Fruit fly (Drosophila melanogaster) whole organism, embryonic: Measurements from ENCODE around the gene Andorra.

ENCODE experiments used
- Scr ChIP-seq: fragments of 200-800 bp; sonication (Bioruptor generic); IDR thresholded peaks from 2 replicates; pipeline ENCODE4 v1.3.6; 2022; ENCODE audit warnings: missing biosample characterization, missing genetic modification characterization; ENCODE audit not compliant: partially characterized antibody
- her ChIP-seq: fragments of 200-800 bp; sonication (Bioruptor generic); optimal IDR thresholded peaks from 2 replicates; lab custom pipeline; 2016; ENCODE audit warnings: missing biosample characterization, missing genetic modification characterization

DNA sequence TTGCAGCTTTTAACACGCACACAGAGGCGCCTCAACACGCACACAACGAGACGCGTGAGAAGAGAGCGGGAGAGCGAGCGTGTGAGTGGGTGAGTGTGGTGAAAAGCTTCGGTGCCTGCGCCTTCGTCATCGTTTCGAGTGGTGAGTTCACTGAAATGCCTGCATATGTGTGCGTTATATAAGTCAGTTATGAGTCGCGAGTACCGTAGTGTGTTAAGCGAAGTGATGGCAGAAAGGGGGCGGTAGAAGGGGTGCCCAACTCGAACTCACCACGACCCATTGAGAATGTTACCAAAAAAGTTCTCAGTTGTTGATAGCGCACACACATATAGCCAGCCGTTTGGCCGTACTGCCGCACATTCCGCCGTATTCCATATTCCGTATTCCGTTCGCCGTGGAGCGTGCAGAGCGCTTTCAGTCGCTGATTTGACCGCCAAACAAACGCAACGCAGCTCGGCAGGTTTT, 24.3 kb downstream of the Andorra start, which contains the start of gene Frq1:
- TF ChIP-seq Scr (GFP tag; lab: Robert Waterston, UW) = no peak
- TF ChIP-seq her (GFP tag; lab: Kevin White, UChicago) = no peak
